Fruit fly (Drosophila melanogaster): ENCODE measurements around the gene CG9547.
A peak's percentile ranks its signal among the peaks of the same experiment; 100 is the strongest.

CG9547 gene

DNA sequence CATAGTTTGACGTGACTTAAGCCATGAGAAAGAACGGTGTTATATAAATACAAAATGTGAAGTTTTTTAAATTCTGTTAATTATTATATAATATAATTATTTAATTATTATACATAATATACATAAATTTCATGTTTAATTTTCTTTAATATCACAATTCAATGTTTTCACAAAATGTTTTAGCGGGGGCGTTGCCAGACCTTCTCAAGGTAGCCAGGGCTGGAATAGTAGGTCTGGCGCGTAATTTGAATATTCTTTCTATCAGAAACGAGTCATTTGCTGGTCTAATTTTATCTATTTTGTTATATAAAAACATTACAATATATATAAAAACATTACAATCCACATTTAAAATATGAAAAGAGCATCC is 46.0 kb downstream of the CG9547 start, which contains the start of gene Acox3 (continued):
- TF ChIP-seq Dll (GFP tag; IDR thresholded peaks at IDR 0.05; ENCODE audit: partially characterized antibody) = no peak
- no peak for TF ChIP-seq CG10274 (GFP tag; optimal IDR thresholded peaks at IDR 0.05)
- no peak for TF ChIP-seq slp2 (GFP tag; optimal IDR thresholded peaks at IDR 0.05)
- no peak for TF ChIP-seq klu (GFP tag; IDR thresholded peaks at IDR 0.05)
- no peak for TF ChIP-seq sd (tag; optimal IDR thresholded peaks at IDR 0.05)
- no peak for TF ChIP-seq NfI (GFP tag; optimal IDR thresholded peaks at IDR 0.05)
- TF ChIP-seq jigr1 (GFP tag; IDR thresholded peaks at IDR 0.05) = no peak
- TF ChIP-seq exex (tag; optimal IDR thresholded peaks at IDR 0.05) = peak; percentile 41
- no peak for TF ChIP-seq CG6791 (GFP tag; IDR thresholded peaks at IDR 0.05; ENCODE audit: partially characterized antibody)
- TF ChIP-seq fu2 (GFP tag; optimal IDR thresholded peaks at IDR 0.05) = no peak
- TF ChIP-seq Hr39 (optimal IDR thresholded peaks at IDR 0.05) = no peak
- TF ChIP-seq da (GFP tag; optimal IDR thresholded peaks at IDR 0.05) = no peak
- 0 out of 3 replicates have a peak, but pooled peaks have one; percentile 24 for TF ChIP-seq CG17361 (GFP tag; IDR thresholded peaks at IDR 0.05)
- no peak for TF ChIP-seq CG14860 (GFP tag; IDR thresholded peaks at IDR 0.05; ENCODE audit: partially characterized antibody)
- no peak for TF ChIP-seq Dbx (GFP tag; IDR thresholded peaks at IDR 0.05)
- TF ChIP-seq Vsx1 (GFP tag; optimal IDR thresholded peaks at IDR 0.05) = peak; percentile 2
- TF ChIP-seq CG6272 (GFP tag; IDR thresholded peaks at IDR 0.05) = no peak
- TF ChIP-seq CG8765 (GFP tag; IDR thresholded peaks at IDR 0.05) = no peak
- peak; percentile 43 for TF ChIP-seq YL-1 (GFP tag; optimal IDR thresholded peaks at IDR 0.05)
- TF ChIP-seq repo (GFP tag; optimal IDR thresholded peaks at IDR 0.05) = no peak
- no peak for TF ChIP-seq CG8944 (GFP tag; optimal IDR thresholded peaks at IDR 0.05)
- no peak for TF ChIP-seq CG42726 (GFP tag; IDR thresholded peaks at IDR 0.05; ENCODE audit: partially characterized antibody)
- TF ChIP-seq lbe (GFP tag; optimal IDR thresholded peaks at IDR 0.05) = no peak
- TF ChIP-seq z (GFP tag; IDR thresholded peaks at IDR 0.05) = no peak
- TF ChIP-seq stwl (tag; optimal IDR thresholded peaks at IDR 0.05) = peak; percentile 62
- no peak for TF ChIP-seq gsb (GFP tag; IDR thresholded peaks at IDR 0.05)
- TF ChIP-seq CG6813 (GFP tag; optimal IDR thresholded peaks at IDR 0.05) = no peak
- TF ChIP-seq CG4707 (GFP tag; optimal IDR thresholded peaks at IDR 0.05) = no peak
- TF ChIP-seq Fer2 (tag; optimal IDR thresholded peaks at IDR 0.05) = no peak
- no peak for TF ChIP-seq C15 (GFP tag; IDR thresholded peaks at IDR 0.05)
- TF ChIP-seq jumu (GFP tag; optimal IDR thresholded peaks at IDR 0.05) = no peak
- peak; percentile 18 for TF ChIP-seq CoRest (tag; optimal IDR thresholded peaks at IDR 0.05)
- TF ChIP-seq slbo (GFP tag; IDR thresholded peaks at IDR 0.05) = no peak
- no peak for TF ChIP-seq CG13775 (GFP tag; optimal IDR thresholded peaks at IDR 0.05)
- no peak for TF ChIP-seq pb (GFP tag; optimal IDR thresholded peaks at IDR 0.05)
- no peak for TF ChIP-seq mirr (GFP tag; optimal IDR thresholded peaks at IDR 0.05)
- TF ChIP-seq BEAF-32 (GFP tag; optimal IDR thresholded peaks at IDR 0.05) = peak; percentile 6
- TF ChIP-seq so (GFP tag; IDR thresholded peaks at IDR 0.05) = no peak
- TF ChIP-seq Dek (tag; optimal IDR thresholded peaks at IDR 0.05) = peak; percentile 17
- TF ChIP-seq CG15011 (GFP tag; optimal IDR thresholded peaks at IDR 0.05) = no peak
- no peak for TF ChIP-seq CG17568 (GFP tag; optimal IDR thresholded peaks at IDR 0.05)
- no peak for TF ChIP-seq CG12769 (tag; optimal IDR thresholded peaks at IDR 0.05)
- TF ChIP-seq bcd (GFP tag; optimal IDR thresholded peaks at IDR 0.05) = no peak
- TF ChIP-seq sens (GFP tag) = peak; percentile 41
- TF ChIP-seq Pdp1 (GFP tag; optimal IDR thresholded peaks at IDR 0.05) = peak in 1 of 2 experiments; percentile 81
- TF ChIP-seq CG4854 (GFP tag; optimal IDR thresholded peaks at IDR 0.05) = no peak
- TF ChIP-seq CG9797 (GFP tag; optimal IDR thresholded peaks at IDR 0.05) = no peak
- no peak for TF ChIP-seq oc (tag; optimal IDR thresholded peaks at IDR 0.05)
- TF ChIP-seq shn (GFP tag; optimal IDR thresholded peaks at IDR 0.05) = no peak
- TF ChIP-seq scrt (GFP tag; optimal IDR thresholded peaks at IDR 0.05) = no peak
- peak; percentile 35 for TF ChIP-seq CTCF (GFP tag; optimal IDR thresholded peaks at IDR 0.05)
- TF ChIP-seq Nf-YB (GFP tag; optimal IDR thresholded peaks at IDR 0.05) = no peak

All from whole organism, embryonic.